Worm (Caenorhabditis elegans) whole organism, L2 larva: ENCODE measurements around the gene F18E9.4.
"Not testable (repeated sequence)": the region's sequence is repeated elsewhere in the genome, so short reads cannot be mapped to it uniquely, and the experiment has no call there.

Experiments used
- C34F6.9 ChIP-seq: fragments of 150-350 bp; optimal IDR thresholded peaks from 2 replicates; lab custom pipeline; 2014; ENCODE audit warnings: missing biosample characterization, missing genetic modification characterization
- F13H6.1 ChIP-seq: sonication (generic microtip); optimal IDR thresholded peaks from 2 replicates; lab custom pipeline; 2016; ENCODE audit warnings: missing genetic modification characterization, missing compliant biosample characterization
- R02D3.7 ChIP-seq: fragments of 150-350 bp; optimal IDR thresholded peaks from 2 replicates; lab custom pipeline; 2014; ENCODE audit warnings: missing biosample characterization, missing genetic modification characterization
- Y55F3AM.14 ChIP-seq: fragments of 200-800 bp; sonication (Bioruptor generic); optimal IDR thresholded peaks from 2 replicates; lab custom pipeline; 2018; ENCODE audit warnings: mild to moderate bottlenecking, missing genetic modification characterization, missing compliant biosample characterization
- alr-1 ChIP-seq: fragments of 150-350 bp; optimal IDR thresholded peaks from 2 replicates; lab custom pipeline; 2014; ENCODE audit warnings: missing biosample characterization, missing genetic modification characterization
- aly-2 ChIP-seq: fragments of 150-350 bp; optimal IDR thresholded peaks from 2 replicates; lab custom pipeline; 2014; ENCODE audit warnings: missing biosample characterization, missing genetic modification characterization
- ama-1 ChIP-seq: fragments of 150-350 bp; optimal IDR thresholded peaks from 2 replicates; lab custom pipeline; 2018; ENCODE audit warnings: inconsistent platforms
- ceh-82 ChIP-seq: fragments of 150-350 bp; optimal IDR thresholded peaks from 2 replicates; lab custom pipeline; 2014; ENCODE audit warnings: missing biosample characterization, missing genetic modification characterization
- crh-2 ChIP-seq: sonication (generic microtip); optimal IDR thresholded peaks from 2 replicates; lab custom pipeline; 2017; ENCODE audit warnings: missing biosample characterization, missing genetic modification characterization
- dmd-4 ChIP-seq: sonication (generic microtip); optimal IDR thresholded peaks from 2 replicates; lab custom pipeline; 2017; ENCODE audit warnings: missing biosample characterization, missing genetic modification characterization
- egl-27 ChIP-seq: sonication (generic microtip); optimal IDR thresholded peaks from 3 replicates; lab custom pipeline; 2017; ENCODE audit warnings: missing biosample characterization, missing genetic modification reagents, missing genetic modification characterization
- elt-1 ChIP-seq: fragments of 150-350 bp; optimal IDR thresholded peaks from 2 replicates; lab custom pipeline; 2014; ENCODE audit warnings: missing biosample characterization, missing genetic modification characterization
- elt-3 ChIP-seq: sonication (generic microtip); optimal IDR thresholded peaks from 2 replicates; lab custom pipeline; 2017; ENCODE audit warnings: missing biosample characterization, missing genetic modification characterization
- fos-1 ChIP-seq: fragments of 150-350 bp; optimal IDR thresholded peaks from 2 replicates; lab custom pipeline; 2014; ENCODE audit warnings: missing biosample characterization, missing genetic modification characterization
- gmeb-1 ChIP-seq: fragments of 150-350 bp; optimal IDR thresholded peaks from 2 replicates; lab custom pipeline; 2014; ENCODE audit warnings: missing biosample characterization, missing genetic modification characterization
- lin-13 ChIP-seq: fragments of 150-350 bp; optimal IDR thresholded peaks from 2 replicates; lab custom pipeline; 2014; ENCODE audit warnings: missing biosample characterization, missing genetic modification reagents, missing genetic modification characterization
- lin-39 ChIP-seq: fragments of 150-350 bp; optimal IDR thresholded peaks from 2 replicates; lab custom pipeline; 2014; ENCODE audit warnings: missing biosample characterization, missing genetic modification reagents, missing genetic modification characterization
- lsy-2 ChIP-seq, 2 experiments: fragments of 150-350 bp in 1 of 2; sonication (generic microtip) in 1 of 2; optimal IDR thresholded peaks; 2 replicates each; lab custom pipeline; 2014 to 2017; ENCODE audit warnings: missing biosample characterization in 2 of 2, missing genetic modification characterization in 2 of 2
- mbf-1 ChIP-seq: sonication (generic microtip); optimal IDR thresholded peaks from 2 replicates; lab custom pipeline; 2017; ENCODE audit warnings: missing biosample characterization, missing genetic modification characterization
- mdl-1 ChIP-seq, 2 experiments: fragments of 150-350 bp in 1 of 2; sonication (generic microtip) in 1 of 2; optimal IDR thresholded peaks; 2 replicates each; lab custom pipeline; 2017; ENCODE audit warnings: missing biosample characterization in 2 of 2, missing genetic modification characterization in 2 of 2
- nhr-10 ChIP-seq: sonication (generic microtip); optimal IDR thresholded peaks from 2 replicates; lab custom pipeline; 2017; ENCODE audit warnings: missing biosample characterization, missing genetic modification characterization
- nhr-11 ChIP-seq: fragments of 150-350 bp; optimal IDR thresholded peaks from 2 replicates; lab custom pipeline; 2014; ENCODE audit warnings: missing biosample characterization, missing genetic modification characterization
- nhr-12 ChIP-seq: fragments of 150-350 bp; optimal IDR thresholded peaks from 2 replicates; lab custom pipeline; 2014; ENCODE audit warnings: missing biosample characterization, missing genetic modification characterization
- nhr-129 ChIP-seq: fragments of 150-350 bp; optimal IDR thresholded peaks from 2 replicates; lab custom pipeline; 2014; ENCODE audit warnings: missing biosample characterization, missing genetic modification characterization
- nhr-21 ChIP-seq: fragments of 150-350 bp; optimal IDR thresholded peaks from 2 replicates; lab custom pipeline; 2014; ENCODE audit warnings: missing biosample characterization, missing genetic modification characterization
- nhr-237 ChIP-seq: fragments of 150-350 bp; optimal IDR thresholded peaks from 2 replicates; lab custom pipeline; 2014; ENCODE audit warnings: missing biosample characterization, missing genetic modification characterization
- nhr-25 ChIP-seq: fragments of 150-350 bp; sonication (generic microtip); optimal IDR thresholded peaks from 3 replicates; lab custom pipeline; 2014; ENCODE audit warnings: missing biosample characterization, missing genetic modification characterization
- nhr-6 ChIP-seq: fragments of 150-350 bp; optimal IDR thresholded peaks from 2 replicates; lab custom pipeline; 2014; ENCODE audit warnings: missing biosample characterization, missing genetic modification characterization
- peb-1 ChIP-seq: fragments of 150-350 bp; optimal IDR thresholded peaks from 2 replicates; lab custom pipeline; 2014; ENCODE audit warnings: missing biosample characterization, missing genetic modification characterization
- skn-1 ChIP-seq: sonication (generic microtip); optimal IDR thresholded peaks from 2 replicates; lab custom pipeline; 2017; ENCODE audit warnings: missing biosample characterization, missing genetic modification characterization
- sma-3 ChIP-seq: sonication (generic microtip); optimal IDR thresholded peaks from 2 replicates; lab custom pipeline; 2016; ENCODE audit warnings: missing genetic modification reagents, missing genetic modification characterization, missing compliant biosample characterization
- sma-9 ChIP-seq, 2 experiments: fragments of 150-350 bp in 1 of 2; sonication (generic microtip) in 1 of 2; optimal IDR thresholded peaks; 2 replicates each; lab custom pipeline; 2014 to 2016; ENCODE audit warnings: missing genetic modification characterization in 2 of 2, mild to moderate bottlenecking in 1 of 2, missing biosample characterization in 1 of 2, missing compliant biosample characterization in 1 of 2, missing genetic modification reagents in 1 of 2, moderate library complexity in 1 of 2
- snpc-4 ChIP-seq: fragments of 150-350 bp; optimal IDR thresholded peaks from 2 replicates; lab custom pipeline; 2014; ENCODE audit warnings: missing biosample characterization, missing genetic modification characterization
- unc-39 ChIP-seq: fragments of 150-350 bp; optimal IDR thresholded peaks from 2 replicates; lab custom pipeline; 2014; ENCODE audit warnings: missing biosample characterization, missing genetic modification characterization
- unc-55 ChIP-seq: fragments of 150-350 bp; sonication (generic microtip); optimal IDR thresholded peaks from 3 replicates; lab custom pipeline; 2014; ENCODE audit warnings: missing biosample characterization, missing genetic modification reagents, missing genetic modification characterization
- zag-1 ChIP-seq: fragments of 150-350 bp; optimal IDR thresholded peaks from 2 replicates; lab custom pipeline; 2014; ENCODE audit warnings: missing biosample characterization, missing genetic modification characterization
- ztf-4 ChIP-seq: fragments of 150-350 bp; optimal IDR thresholded peaks from 2 replicates; lab custom pipeline; 2014; ENCODE audit warnings: missing biosample characterization, missing genetic modification characterization

Gene F18E9.4

ce11 chrX:8580217-8580616 is at the start of gene F18E9.4:
TSS of gene F18E9.4 (plus strand) at chrX:8580517.
- TF ChIP-seq zag-1 (tag; lab: Kevin White, UChicago) (no peak), skn-1 (tag; lab: Kevin White, UChicago) (no peak), unc-55 (no peak), snpc-4 (tag; lab: Kevin White, UChicago) (no peak), ceh-82 (tag; lab: Kevin White, UChicago) (no peak), sma-3 (no peak), mdl-1 (tag; optimal IDR thresholded peaks at IDR 0.05; lab: Kevin White, UChicago) (no peak), nhr-12 (tag; lab: Kevin White, UChicago) (no peak), peb-1 (no peak), crh-2 (tag; lab: Kevin White, UChicago) (no peak), unc-39 (tag; lab: Kevin White, UChicago) (no peak), F13H6.1 (tag; lab: Kevin White, UChicago) (no peak), Y55F3AM.14 (GFP tag; lab: Kevin White, UChicago) (no peak)

ce11 chrX:8535006-8535405 is 45.3 kb upstream of the F18E9.4 start, which contains the start of gene nspc-1:
TSS of gene nspc-1 (minus strand) at chrX:8535106.
- not testable (repeated sequence) for TF ChIP-seq egl-27, nhr-10, zag-1 (tag; lab: Kevin White, UChicago)

ce11 chrX:8536791-8537190 is 43.5 kb upstream of the F18E9.4 start, which contains the start of gene nspc-3:
TSS of gene nspc-3 (plus strand) at chrX:8537091.
- TF ChIP-seq lsy-2 (tag; optimal IDR thresholded peaks at IDR 0.05; lab: Kevin White, UChicago) = no peak
- no peak for TF ChIP-seq ztf-4 (tag; lab: Kevin White, UChicago)
- no peak for TF ChIP-seq nhr-25 (tag; lab: Kevin White, UChicago)
- TF ChIP-seq sma-3 = no peak
- TF ChIP-seq nhr-6 (tag; lab: Kevin White, UChicago) = no peak
- TF ChIP-seq crh-2 (tag; lab: Kevin White, UChicago) = no peak
- TF ChIP-seq aly-2 (tag; lab: Kevin White, UChicago) = no peak
- no peak for TF ChIP-seq elt-1 (tag; lab: Kevin White, UChicago)
- no peak for TF ChIP-seq nhr-11
- no peak for TF ChIP-seq peb-1
- no peak for TF ChIP-seq nhr-12 (tag; lab: Kevin White, UChicago)
- TF ChIP-seq nhr-237 = no peak
- TF ChIP-seq Y55F3AM.14 (GFP tag; lab: Kevin White, UChicago) = no peak
- TF ChIP-seq ama-1 (lab: Kevin White, UChicago) = no peak
- TF ChIP-seq R02D3.7 = no peak
- TF ChIP-seq nhr-10 (tag; lab: Kevin White, UChicago) = no peak
- TF ChIP-seq nhr-21 (tag; lab: Kevin White, UChicago) = no peak
- no peak for TF ChIP-seq sma-9 (GFP tag; optimal IDR thresholded peaks at IDR 0.05; lab: Kevin White, UChicago)
- TF ChIP-seq sma-9 (tag; optimal IDR thresholded peaks at IDR 0.05; lab: Kevin White, UChicago) = no peak
- TF ChIP-seq nhr-129 (tag; lab: Kevin White, UChicago) = no peak

- TF ChIP-seq F13H6.1, crh-2, gmeb-1 (tag; lab: Kevin White, UChicago): not testable (repeated sequence)
- TF ChIP-seq, all 48 proteins: peak for 0; not testable (repeated sequence) for 48
Observed at ce11 chrX:8538262-8538776, 42.0 kb upstream of the F18E9.4 start, which contains the start of the genes nspc-4 and nspc-5. TSS of gene nspc-4 (minus strand) at chrX:8538362. TSS of gene nspc-5 (plus strand) at chrX:8538726.

- not testable (repeated sequence) for TF ChIP-seq zag-1, egl-27, alr-1 (tag; lab: Kevin White, UChicago)
Observed at ce11 chrX:8541562-8541961, 38.8 kb upstream of the F18E9.4 start, which contains the start of gene nspc-7. TSS of gene nspc-7 (plus strand) at chrX:8541862.

ce11 chrX:8545971-8546442 is 34.3 kb upstream of the F18E9.4 start, which contains the start of gene sdha-1:
TSS of gene sdha-1 (minus strand) at chrX:8546021.
- no peak for TF ChIP-seq lin-39 (tag; lab: Kevin White, UChicago)
- TF ChIP-seq unc-39 (tag; lab: Kevin White, UChicago) = no peak
- peak; percentile 83 for TF ChIP-seq lin-13
- TF ChIP-seq nhr-6 (tag; lab: Kevin White, UChicago) = peak; percentile 90
- TF ChIP-seq mbf-1 (tag; lab: Kevin White, UChicago) = no peak
- TF ChIP-seq ama-1 (lab: Kevin White, UChicago) = no peak
- peak; percentile 73 for TF ChIP-seq nhr-21 (tag; lab: Kevin White, UChicago)
- TF ChIP-seq nhr-237 = no peak
- TF ChIP-seq skn-1 (tag; lab: Kevin White, UChicago) = no peak
- peak; percentile 4 for TF ChIP-seq elt-1 (tag; lab: Kevin White, UChicago)
- peak; percentile 91 for TF ChIP-seq F13H6.1 (tag; lab: Kevin White, UChicago)
- TF ChIP-seq nhr-25 (tag; lab: Kevin White, UChicago) = peak; percentile 84
- no peak for TF ChIP-seq peb-1
- peak; percentile 95 for TF ChIP-seq crh-2 (tag; lab: Kevin White, UChicago)
- peak; percentile 16 for TF ChIP-seq nhr-10 (tag; lab: Kevin White, UChicago)
- peak; percentile 82 for TF ChIP-seq snpc-4 (tag; lab: Kevin White, UChicago)
- peak; percentile 67 for TF ChIP-seq ztf-4 (tag; lab: Kevin White, UChicago)
- no peak for TF ChIP-seq elt-3 (tag; lab: Kevin White, UChicago)
- peak; percentile 37 to 78 for TF ChIP-seq mdl-1 (tag; optimal IDR thresholded peaks at IDR 0.05; lab: Kevin White, UChicago)
- TF ChIP-seq dmd-4 = no peak
- peak; percentile 94 for TF ChIP-seq C34F6.9
- peak; percentile 92 for TF ChIP-seq sma-9 (GFP tag; optimal IDR thresholded peaks at IDR 0.05; lab: Kevin White, UChicago)
- TF ChIP-seq sma-9 (tag; optimal IDR thresholded peaks at IDR 0.05; lab: Kevin White, UChicago) = no peak
- peak; percentile 90 for TF ChIP-seq fos-1 (tag; lab: Kevin White, UChicago)
